Fruit fly (Drosophila melanogaster): ENCODE results near the gene spo.

Gene spo

DNA sequence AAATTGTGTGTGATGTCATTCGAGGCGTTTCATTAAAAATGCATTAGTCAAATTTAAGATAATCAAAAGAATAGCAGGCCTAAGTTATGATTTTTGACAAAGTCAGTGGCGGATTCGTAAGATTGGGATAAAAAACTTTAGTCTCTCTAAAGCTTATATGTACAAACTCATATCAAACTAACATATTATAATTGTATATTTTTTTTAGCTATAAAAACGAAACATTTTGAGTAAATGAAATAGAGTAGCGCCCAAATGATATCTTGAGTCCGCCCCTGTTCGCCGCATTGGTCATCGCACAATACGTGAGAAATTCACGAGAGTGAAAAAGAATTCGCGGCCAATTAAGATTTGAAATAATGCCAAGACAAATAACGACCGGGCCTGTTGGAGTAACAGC lies 38.0 kb downstream of the spo start:
- TF ChIP-seq Snoo (tag; optimal IDR thresholded peaks at IDR 0.05), result peak; percentile 54
- TF ChIP-seq CG15710 (tag; optimal IDR thresholded peaks at IDR 0.05), result peak; percentile 48
- TF ChIP-seq D1 (tag; optimal IDR thresholded peaks at IDR 0.05), result no peak
- peak; percentile 27 for TF ChIP-seq CG9948 (tag; optimal IDR thresholded peaks at IDR 0.05)
- peak; percentile 1 for TF ChIP-seq CG34367 (tag; optimal IDR thresholded peaks at IDR 0.05)
- TF ChIP-seq Pif1B (GFP tag; optimal IDR thresholded peaks at IDR 0.05), result peak; percentile 56
- no peak for TF ChIP-seq CG10348 (GFP tag; IDR thresholded peaks at IDR 0.05)
- TF ChIP-seq CG4496 (GFP tag; IDR thresholded peaks at IDR 0.05), result 0 out of 3 replicates have a peak, but pooled peaks have one; percentile 55
- TF ChIP-seq CG17806 (tag; optimal IDR thresholded peaks at IDR 0.05), result peak; percentile 38

- no peak for TF ChIP-seq fd96Ca (GFP tag; IDR thresholded peaks at IDR 0.05)
- no peak for TF ChIP-seq Pif1B (GFP tag; optimal IDR thresholded peaks at IDR 0.05)
- no peak for TF ChIP-seq CG8159 (tag; optimal IDR thresholded peaks at IDR 0.05)
- no peak for TF ChIP-seq CG14655 (GFP tag; optimal IDR thresholded peaks at IDR 0.05)
- peak; percentile 97 for TF ChIP-seq EcR (GFP tag; optimal IDR thresholded peaks at IDR 0.05)
- TF ChIP-seq Pif1A (GFP tag; optimal IDR thresholded peaks at IDR 0.05), result no peak
- no peak for TF ChIP-seq CG9948 (tag; optimal IDR thresholded peaks at IDR 0.05)
Observed at dm6 chr3L:5553717-5554116, 38.7 kb downstream of the spo start.

DNA sequence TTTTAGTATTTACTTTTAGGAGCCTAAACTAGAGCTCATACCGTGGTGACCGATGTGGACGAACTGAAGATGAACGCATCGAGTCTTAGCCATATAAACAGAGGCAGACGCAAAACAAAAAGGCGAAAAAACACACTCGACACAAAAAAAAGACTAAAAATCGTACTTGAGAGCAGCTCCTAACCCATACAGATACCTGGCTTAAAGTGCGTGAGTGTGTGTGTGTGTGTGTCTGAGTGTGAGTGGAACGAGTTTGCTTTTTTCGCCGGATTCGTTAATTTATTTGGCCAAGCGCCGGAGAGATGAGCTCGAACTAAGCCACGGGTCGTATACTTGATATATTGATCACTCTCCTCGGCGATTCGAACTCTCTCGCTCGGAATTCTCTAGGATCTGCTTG lies 41.3 kb downstream of the spo start, which contains the start of gene frm:
frm (minus strand) TSS at position 73 of the 400 bp plus-strand sequence.
- no peak for TF ChIP-seq D1 (tag; optimal IDR thresholded peaks at IDR 0.05)
- TF ChIP-seq gl (tag; optimal IDR thresholded peaks at IDR 0.05), result peak; percentile 81
- TF ChIP-seq CG4496 (GFP tag; IDR thresholded peaks at IDR 0.05), result no peak
- peak; percentile 34 for TF ChIP-seq Pif1B (GFP tag; optimal IDR thresholded peaks at IDR 0.05)
- TF ChIP-seq CG9948 (tag; optimal IDR thresholded peaks at IDR 0.05), result no peak
- TF ChIP-seq CG8159 (tag; optimal IDR thresholded peaks at IDR 0.05), result peak; percentile 35
- TF ChIP-seq CG10348 (GFP tag; IDR thresholded peaks at IDR 0.05), result no peak
- TF ChIP-seq Pif1A (GFP tag; optimal IDR thresholded peaks at IDR 0.05), result peak; percentile 21
- 0 out of 3 replicates have a peak, but pooled peaks have one; percentile 23 for TF ChIP-seq fd96Ca (GFP tag; IDR thresholded peaks at IDR 0.05)
- TF ChIP-seq CG32121 (GFP tag; IDR thresholded peaks at IDR 0.05), result no peak
- TF ChIP-seq CG12605 (GFP tag; IDR thresholded peaks at IDR 0.05), result no peak; the same call in 1 of the 2 replicates
- peak; percentile 41 for TF ChIP-seq Snoo (tag; optimal IDR thresholded peaks at IDR 0.05)
- peak; percentile 44 for TF ChIP-seq CG34367 (tag; optimal IDR thresholded peaks at IDR 0.05)
- peak; percentile 39 for TF ChIP-seq CG15710 (tag; optimal IDR thresholded peaks at IDR 0.05)
- no peak for TF ChIP-seq rn (GFP tag; IDR thresholded peaks at IDR 0.05)
- TF ChIP-seq EcR (GFP tag; optimal IDR thresholded peaks at IDR 0.05), result peak; percentile 61
- no peak for TF ChIP-seq CG14655 (GFP tag; optimal IDR thresholded peaks at IDR 0.05)
- peak; percentile 23 for TF ChIP-seq CG17806 (tag; optimal IDR thresholded peaks at IDR 0.05)
- no peak for TF ChIP-seq Ets98B (GFP tag; IDR thresholded peaks at IDR 0.05)
- TF ChIP-seq CG13204 (GFP tag; optimal IDR thresholded peaks at IDR 0.05), result peak; percentile 52
- TF ChIP-seq CG8301 (tag; optimal IDR thresholded peaks at IDR 0.05), result no peak

- peak; percentile 91 for TF ChIP-seq EcR (GFP tag; optimal IDR thresholded peaks at IDR 0.05)
- TF ChIP-seq CG8301 (tag; optimal IDR thresholded peaks at IDR 0.05), result no peak
- no peak for TF ChIP-seq CG10348 (GFP tag; IDR thresholded peaks at IDR 0.05)
- no peak for TF ChIP-seq rn (GFP tag; IDR thresholded peaks at IDR 0.05)
Observed at dm6 chr3L:5548524-5549084, 43.8 kb downstream of the spo start.

- TF ChIP-seq CG10348 (GFP tag; IDR thresholded peaks at IDR 0.05) (no peak), CG12605 (GFP tag; IDR thresholded peaks at IDR 0.05) (no peak), Snoo (tag; optimal IDR thresholded peaks at IDR 0.05) (no peak), CG9948 (tag; optimal IDR thresholded peaks at IDR 0.05) (no peak)
Observed at dm6 chr3L:5542772-5543371, 49.5 kb downstream of the spo start.

dm6 chr3L:5540637-5541241 lies 51.6 kb downstream of the spo start:
- TF ChIP-seq gl (tag; optimal IDR thresholded peaks at IDR 0.05) (no peak), CG13204 (GFP tag; optimal IDR thresholded peaks at IDR 0.05) (no peak), CG34367 (tag; optimal IDR thresholded peaks at IDR 0.05) (no peak), Ets98B (GFP tag; IDR thresholded peaks at IDR 0.05) (no peak), CG17806 (tag; optimal IDR thresholded peaks at IDR 0.05) (no peak), EcR (GFP tag; optimal IDR thresholded peaks at IDR 0.05) (no peak), CG15710 (tag; optimal IDR thresholded peaks at IDR 0.05) (no peak)
